Fruit fly (Drosophila melanogaster) whole organism, embryonic: Measurements from ENCODE around the gene Tsp29Fb.
A peak's percentile ranks its signal among the peaks of the same experiment; 100 is the strongest.

Source experiments
- ATbp ChIP-seq: fragments of 200-800 bp; sonication (Bioruptor generic); optimal IDR thresholded peaks from 2 replicates; lab custom pipeline; 2017; ENCODE audit warnings: missing biosample characterization, mild to moderate bottlenecking, missing genetic modification characterization, missing genetic modification reagents
- Aef1 ChIP-seq: fragments of 200-800 bp; sonication (Bioruptor generic); IDR thresholded peaks from 3 replicates; pipeline ENCODE4 v1.3.6; 2022; ENCODE audit warnings: missing biosample characterization, missing genetic modification characterization
- Blimp-1 ChIP-seq: fragments of 200-800 bp; sonication (Bioruptor generic); optimal IDR thresholded peaks from 3 replicates; lab custom pipeline; 2018; ENCODE audit warnings: missing biosample characterization, missing genetic modification characterization, mild to moderate bottlenecking, moderate library complexity, missing genetic modification reagents
- Bteb2 ChIP-seq: fragments of 200-800 bp; sonication (Bioruptor generic); optimal IDR thresholded peaks from 2 replicates; lab custom pipeline; 2016; ENCODE audit warnings: missing biosample characterization, missing genetic modification characterization
- CG10366 ChIP-seq: fragments of 200-800 bp; sonication (Bioruptor generic); IDR thresholded peaks from 2 replicates; pipeline ENCODE4 v1.3.6; 2022; ENCODE audit warnings: missing biosample characterization, missing genetic modification characterization
- CG10543 ChIP-seq: fragments of 200-800 bp; sonication (Bioruptor generic); optimal IDR thresholded peaks from 3 replicates; lab custom pipeline; 2017; ENCODE audit warnings: missing biosample characterization, mild to moderate bottlenecking, missing genetic modification characterization, moderate library complexity
- CG11247 ChIP-seq: fragments of 200-800 bp; sonication (Bioruptor generic); IDR thresholded peaks from 2 replicates; pipeline ENCODE4 v1.3.6; 2022; ENCODE audit warnings: missing biosample characterization, missing genetic modification characterization
- CG11456 ChIP-seq: fragments of 200-800 bp; sonication (Bioruptor generic); IDR thresholded peaks from 3 replicates; pipeline ENCODE4 v1.3.6; 2022; ENCODE audit warnings: missing biosample characterization, missing genetic modification characterization
- CG11695 ChIP-seq: fragments of 200-800 bp; sonication (Bioruptor generic); IDR thresholded peaks from 3 replicates; pipeline ENCODE4 v1.3.6; 2022; ENCODE audit warnings: missing biosample characterization, missing genetic modification characterization
- CG11723 ChIP-seq: fragments of 200-800 bp; sonication (Bioruptor generic); optimal IDR thresholded peaks from 2 replicates; lab custom pipeline; 2017; ENCODE audit warnings: missing biosample characterization, mild to moderate bottlenecking, missing genetic modification characterization
- CG14014 ChIP-seq: fragments of 200-800 bp; sonication (Bioruptor generic); IDR thresholded peaks from 2 replicates; pipeline ENCODE4 v1.3.6; 2022; ENCODE audit warnings: missing biosample characterization, missing genetic modification characterization
- CG16813 ChIP-seq: fragments of 200-800 bp; sonication (Bioruptor generic); IDR thresholded peaks from 3 replicates; pipeline ENCODE4 v1.3.6; 2022; ENCODE audit warnings: missing biosample characterization, missing genetic modification characterization; ENCODE audit not compliant: partially characterized antibody
- CG17802 ChIP-seq: fragments of 200-800 bp; sonication (Bioruptor generic); optimal IDR thresholded peaks from 2 replicates; lab custom pipeline; 2018; ENCODE audit warnings: missing biosample characterization, mild to moderate bottlenecking, missing genetic modification characterization, moderate library complexity
- CG17912 ChIP-seq: fragments of 200-800 bp; sonication (Bioruptor generic); optimal IDR thresholded peaks from 2 replicates; lab custom pipeline; 2018; ENCODE audit warnings: missing biosample characterization, mild to moderate bottlenecking, missing genetic modification characterization
- CG31388 ChIP-seq: fragments of 200-800 bp; sonication (Bioruptor generic); optimal IDR thresholded peaks from 2 replicates; lab custom pipeline; 2016; ENCODE audit warnings: missing biosample characterization, missing genetic modification characterization
- CG32772 ChIP-seq: fragments of 200-800 bp; sonication (Bioruptor generic); IDR thresholded peaks from 2 replicates; pipeline ENCODE4 v1.3.6; 2022; ENCODE audit warnings: missing biosample characterization, missing genetic modification characterization
- CG33557 ChIP-seq: fragments of 200-800 bp; sonication (Bioruptor generic); optimal IDR thresholded peaks from 2 replicates; lab custom pipeline; 2019; ENCODE audit warnings: missing biosample characterization, mild to moderate bottlenecking, missing genetic modification characterization, moderate library complexity
- CG3838 ChIP-seq: fragments of 200-800 bp; sonication (Bioruptor generic); optimal IDR thresholded peaks from 3 replicates; lab custom pipeline; 2016; ENCODE audit warnings: missing biosample characterization, missing genetic modification characterization
- CG6272 ChIP-seq: fragments of 200-800 bp; sonication (Bioruptor generic); IDR thresholded peaks from 2 replicates; pipeline ENCODE4 v1.3.6; 2022; ENCODE audit warnings: missing biosample characterization, missing genetic modification characterization
- CG6683 ChIP-seq: fragments of 200-800 bp; sonication (Bioruptor generic); optimal IDR thresholded peaks from 2 replicates; lab custom pipeline; 2017; ENCODE audit warnings: missing biosample characterization, mild to moderate bottlenecking, missing genetic modification characterization, missing genetic modification reagents
- CG7271 ChIP-seq: fragments of 200-800 bp; sonication (Bioruptor generic); optimal IDR thresholded peaks from 2 replicates; lab custom pipeline; 2018; ENCODE audit warnings: missing biosample characterization, mild to moderate bottlenecking, missing genetic modification characterization, moderate library complexity
- CG8924 ChIP-seq: fragments of 200-800 bp; optimal IDR thresholded peaks from 3 replicates; lab custom pipeline; 2019; ENCODE audit warnings: missing biosample characterization, mild to moderate bottlenecking, missing genetic modification characterization, moderate library complexity
- Dad ChIP-seq: fragments of 200-800 bp; sonication (Bioruptor generic); optimal IDR thresholded peaks from 3 replicates; lab custom pipeline; 2016; ENCODE audit warnings: missing biosample characterization, missing genetic modification characterization
- Deaf1 ChIP-seq: fragments of 200-800 bp; optimal IDR thresholded peaks from 3 replicates; lab custom pipeline; 2019; ENCODE audit warnings: missing biosample characterization, mild to moderate bottlenecking, missing genetic modification characterization, moderate library complexity
- Dip2 ChIP-seq: fragments of 200-800 bp; sonication (Bioruptor generic); IDR thresholded peaks from 2 replicates; pipeline ENCODE4 v1.3.6; 2022; ENCODE audit warnings: missing biosample characterization, missing genetic modification characterization
- Fer1 ChIP-seq: fragments of 200-800 bp; sonication (Bioruptor generic); optimal IDR thresholded peaks from 2 replicates; lab custom pipeline; 2017; ENCODE audit warnings: missing biosample characterization, mild to moderate bottlenecking, missing genetic modification characterization
- Hr39 ChIP-seq: fragments of >200 bp; optimal IDR thresholded peaks from 2 replicates; lab custom pipeline; 2017
- NfI ChIP-seq: fragments of 200-800 bp; sonication (Bioruptor generic); optimal IDR thresholded peaks from 3 replicates; lab custom pipeline; 2018; ENCODE audit warnings: missing biosample characterization, mild to moderate bottlenecking, missing genetic modification characterization, moderate library complexity
- Oaz ChIP-seq: fragments of 200-800 bp; sonication (Bioruptor generic); IDR thresholded peaks from 2 replicates; pipeline ENCODE4 v1.3.6; 2022; ENCODE audit warnings: missing biosample characterization, missing genetic modification characterization
- Side ChIP-seq: fragments of 200-800 bp; sonication (Bioruptor generic); optimal IDR thresholded peaks from 2 replicates; lab custom pipeline; 2016; ENCODE audit warnings: missing biosample characterization, missing genetic modification characterization
- Sox102F ChIP-seq: fragments of 200-800 bp; sonication (Bioruptor generic); optimal IDR thresholded peaks from 2 replicates; lab custom pipeline; 2018; ENCODE audit warnings: missing biosample characterization, mild to moderate bottlenecking, missing genetic modification characterization, moderate library complexity
- Stat92E ChIP-seq, 3 experiments: fragments of >200 bp in 2 of 3; fragments of 200-800 bp in 1 of 3; sonication (Bioruptor generic) in 1 of 3; optimal IDR thresholded peaks; 2 replicates each; lab custom pipeline; 2017 to 2019; ENCODE audit warnings: missing biosample characterization in 3 of 3, missing genetic modification characterization in 3 of 3, mild to moderate bottlenecking in 1 of 3, moderate library complexity in 1 of 3
- Tbp ChIP-seq: fragments of >200 bp; optimal IDR thresholded peaks from 2 replicates; lab custom pipeline; 2018; ENCODE audit warnings: missing biosample characterization, missing genetic modification characterization
- bab2 ChIP-seq: fragments of 200-800 bp; sonication (Bioruptor generic); optimal IDR thresholded peaks from 2 replicates; lab custom pipeline; 2016; ENCODE audit warnings: missing biosample characterization, missing genetic modification characterization
- cad ChIP-seq: fragments of >200 bp; optimal IDR thresholded peaks from 2 replicates; lab custom pipeline; 2017; ENCODE audit warnings: missing biosample characterization, missing genetic modification characterization
- crp ChIP-seq, 2 experiments: fragments of 200-800 bp; sonication (Bioruptor generic); optimal IDR thresholded peaks; 2 replicates in 1 of 2; 3 replicates in 1 of 2; lab custom pipeline; 2017; ENCODE audit warnings: missing biosample characterization in 2 of 2, missing genetic modification characterization in 2 of 2, mild to moderate bottlenecking in 1 of 2, moderate library complexity in 1 of 2
- dan ChIP-seq: fragments of 200-800 bp; sonication (Bioruptor generic); IDR thresholded peaks from 2 replicates; pipeline ENCODE4 v1.3.6; 2022; ENCODE audit warnings: missing biosample characterization, missing genetic modification characterization
- disco-r ChIP-seq: fragments of 200-800 bp; sonication (Bioruptor generic); optimal IDR thresholded peaks from 2 replicates; lab custom pipeline; 2016; ENCODE audit warnings: missing biosample characterization, missing genetic modification characterization
- en ChIP-seq: fragments of 200-800 bp; sonication (Bioruptor generic); optimal IDR thresholded peaks from 2 replicates; lab custom pipeline; 2016; ENCODE audit warnings: missing biosample characterization, missing genetic modification characterization
- grn ChIP-seq: fragments of 200-800 bp; sonication (Bioruptor generic); optimal IDR thresholded peaks from 3 replicates; lab custom pipeline; 2017; ENCODE audit warnings: missing biosample characterization, missing genetic modification characterization
- gro ChIP-seq: fragments of 200-800 bp; sonication (Bioruptor generic); optimal IDR thresholded peaks from 2 replicates; lab custom pipeline; 2016; ENCODE audit warnings: missing biosample characterization, missing genetic modification characterization
- jigr1 ChIP-seq: fragments of 200-800 bp; sonication (Bioruptor generic); IDR thresholded peaks from 3 replicates; pipeline ENCODE4 v1.3.6; 2022; ENCODE audit warnings: missing biosample characterization, missing genetic modification characterization
- kah ChIP-seq: fragments of 200-800 bp; sonication (Bioruptor generic); optimal IDR thresholded peaks from 2 replicates; lab custom pipeline; 2018; ENCODE audit warnings: missing biosample characterization, mild to moderate bottlenecking, missing genetic modification characterization
- lov ChIP-seq, 2 experiments: fragments of 200-800 bp in 1 of 2; fragments of >200 bp in 1 of 2; sonication (Bioruptor generic) in 1 of 2; IDR thresholded peaks in 1 of 2; optimal IDR thresholded peaks in 1 of 2; 2 replicates in 1 of 2; 3 replicates in 1 of 2; pipeline versions ENCODE4 v1.3.6 to Lab custom; 2017 to 2022; ENCODE audit warnings: missing biosample characterization in 1 of 2, missing genetic modification characterization in 1 of 2
- sim ChIP-seq: fragments of 200-800 bp; sonication (Bioruptor generic); IDR thresholded peaks from 2 replicates; pipeline ENCODE4 v1.3.6; 2022; ENCODE audit warnings: missing biosample characterization, missing genetic modification characterization
- sisA ChIP-seq: fragments of 200-800 bp; sonication (Bioruptor generic); IDR thresholded peaks from 2 replicates; pipeline ENCODE4 v1.3.6; 2022; ENCODE audit warnings: missing biosample characterization, missing genetic modification characterization
- sna ChIP-seq: fragments of 200-800 bp; sonication (Bioruptor generic); IDR thresholded peaks from 2 replicates; pipeline ENCODE4 v1.3.6; 2022; ENCODE audit warnings: missing biosample characterization, missing genetic modification characterization; ENCODE audit not compliant: partially characterized antibody
- so ChIP-seq: fragments of 200-800 bp; sonication (Bioruptor generic); IDR thresholded peaks from 3 replicates; pipeline ENCODE4 v1.3.6; 2022; ENCODE audit warnings: missing biosample characterization, missing genetic modification characterization
- stc ChIP-seq: fragments of 200-800 bp; sonication (Bioruptor generic); IDR thresholded peaks from 2 replicates; pipeline ENCODE4 v1.3.6; 2022; ENCODE audit warnings: missing biosample characterization, missing genetic modification characterization
- twi ChIP-seq: fragments of 200-800 bp; optimal IDR thresholded peaks from 2 replicates; lab custom pipeline; 2019; ENCODE audit warnings: missing biosample characterization, mild to moderate bottlenecking, missing genetic modification characterization, moderate library complexity
- z ChIP-seq: fragments of 200-800 bp; sonication (Bioruptor generic); IDR thresholded peaks from 3 replicates; pipeline ENCODE4 v1.3.6; 2022; ENCODE audit warnings: missing biosample characterization, missing genetic modification characterization

The Tsp29Fb gene

DNA sequence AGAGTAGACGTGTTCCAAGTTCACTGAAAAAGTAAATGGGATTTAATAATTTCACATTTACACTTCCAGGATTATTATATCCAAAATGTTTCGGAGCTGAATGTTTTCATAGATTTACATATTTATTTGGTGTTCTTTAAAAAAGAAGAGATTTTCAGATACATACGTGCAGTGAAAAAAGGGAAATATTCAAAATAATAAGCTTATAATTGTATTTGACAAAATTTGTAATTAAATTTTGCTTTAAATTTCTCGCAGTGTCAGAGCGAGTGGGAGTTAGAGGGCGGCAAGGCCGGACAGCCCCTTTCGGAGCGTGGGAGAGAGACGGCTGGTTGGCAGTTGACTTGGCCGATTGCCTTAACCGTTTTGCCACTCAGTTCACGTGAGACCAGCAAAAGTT is at the start of gene Tsp29Fb (continued):
- TF ChIP-seq lov (optimal IDR thresholded peaks at IDR 0.05; lab: Kevin White, UChicago) (no peak), lov (GFP tag; IDR thresholded peaks at IDR 0.05; lab: Robert Waterston, UW) (no peak), CG10543 (GFP tag; lab: Kevin White, UChicago) (peak; percentile 77), CG11456 (peak; percentile 63; the same call in 2 of the 3 replicates), so (peak; percentile 76; the same call in 1 of the 3 replicates), cad (GFP tag; lab: Kevin White, UChicago) (no peak), sisA (peak; percentile 60), Dad (peak; percentile 20), crp (GFP tag; optimal IDR thresholded peaks at IDR 0.05; lab: Kevin White, UChicago) (peak in 1 of 2 experiments; percentile 17), CG32772 (GFP tag; lab: Robert Waterston, UW) (peak; percentile 60), CG31388 (peak; percentile 37), Stat92E (GFP tag; optimal IDR thresholded peaks at IDR 0.05; lab: Kevin White, UChicago) (no peak), CG6683 (peak; percentile 62), Blimp-1 (GFP tag; lab: Kevin White, UChicago) (peak; percentile 73), Aef1 (GFP tag; lab: Robert Waterston, UW) (peak; percentile 54), CG11247 (GFP tag; lab: Robert Waterston, UW) (peak; percentile 42; the same call in 1 of the 2 replicates), CG17912 (GFP tag; lab: Kevin White, UChicago) (no peak), CG10366 (GFP tag; lab: Robert Waterston, UW) (peak; percentile 65; the same call in 1 of the 2 replicates), Tbp (GFP tag; lab: Kevin White, UChicago) (no peak), CG17802 (tag; lab: Kevin White, UChicago) (no peak), kah (GFP tag; lab: Kevin White, UChicago) (peak; percentile 46), CG8924 (peak; percentile 86), Fer1 (GFP tag; lab: Kevin White, UChicago) (peak; percentile 91), disco-r (peak; percentile 7), dan (no peak), CG14014 (peak; percentile 73), CG11695 (GFP tag; lab: Robert Waterston, UW) (peak; percentile 68; the same call in 1 of the 3 replicates), en (GFP tag; lab: Kevin White, UChicago) (no peak), Dip2 (GFP tag; lab: Robert Waterston, UW) (no peak), sna (no peak), twi (no peak), Side (GFP tag; lab: Kevin White, UChicago) (peak; percentile 40), gro (GFP tag; lab: Kevin White, UChicago) (peak; percentile 10), CG7271 (tag; lab: Kevin White, UChicago) (no peak), bab2 (GFP tag; lab: Kevin White, UChicago) (peak; percentile 65), ATbp (GFP tag; lab: Kevin White, UChicago) (peak; percentile 67), CG33557 (GFP tag; lab: Kevin White, UChicago) (no peak), Hr39 (lab: Kevin White, UChicago) (no peak), jigr1 (0 out of 3 replicates have a peak, but pooled peaks have one; percentile 11), z (no peak), grn (no peak), NfI (GFP tag; lab: Kevin White, UChicago) (peak; percentile 73), Sox102F (GFP tag; lab: Kevin White, UChicago) (peak; percentile 81), Oaz (GFP tag; lab: Robert Waterston, UW) (peak; percentile 38; the same call in 1 of the 2 replicates), Bteb2 (GFP tag; lab: Kevin White, UChicago) (peak; percentile 58), CG16813 (no peak), sim (GFP tag; lab: Robert Waterston, UW) (no peak), CG6272 (peak; percentile 23; the same call in 1 of the 2 replicates), CG11723 (GFP tag; lab: Kevin White, UChicago) (peak; percentile 33), stc (GFP tag; lab: Robert Waterston, UW) (peak; percentile 51), CG3838 (no peak), Deaf1 (peak; percentile 61)
